Fruit fly (Drosophila melanogaster): ENCODE results near the gene CG11837.

The CG11837 gene

dm6 chr3R:29066285-29066684 lies 17.0 kb downstream of the CG11837 start (continued):
- TF ChIP-seq MTF-1 (GFP tag; optimal IDR thresholded peaks at IDR 0.05; ENCODE audit: borderline replicate concordance) (peak; percentile 22), sc (optimal IDR thresholded peaks at IDR 0.05) (no peak), sc (GFP tag; optimal IDR thresholded peaks at IDR 0.05) (no peak), twi (tag; optimal IDR thresholded peaks at IDR 0.05) (no peak), fru (optimal IDR thresholded peaks at IDR 0.05) (no peak), Bgb (GFP tag; IDR thresholded peaks at IDR 0.05; ENCODE audit: partially characterized antibody) (no peak), Pdp1 (GFP tag; optimal IDR thresholded peaks at IDR 0.05) (peak in 1 of 2 experiments; percentile 62), CG18476 (GFP tag; optimal IDR thresholded peaks at IDR 0.05) (no peak), Med (GFP tag) (peak; percentile 81), CG30020 (tag; optimal IDR thresholded peaks at IDR 0.05) (no peak), so (GFP tag; IDR thresholded peaks at IDR 0.05) (peak; percentile 47; the same call in 1 of the 3 replicates), Elba2 (GFP tag; optimal IDR thresholded peaks at IDR 0.05) (no peak), CG3281 (GFP tag; optimal IDR thresholded peaks at IDR 0.05) (no peak), CG18599 (GFP tag; optimal IDR thresholded peaks at IDR 0.05) (peak; percentile 36), org-1 (GFP tag; optimal IDR thresholded peaks at IDR 0.05) (no peak), hkb (optimal IDR thresholded peaks at IDR 0.05) (no peak), hkb (GFP tag; IDR thresholded peaks at IDR 0.05) (0 out of 2 replicates have a peak, but pooled peaks have one; percentile 23), pb (GFP tag; optimal IDR thresholded peaks at IDR 0.05) (no peak), CG7372 (GFP tag; IDR thresholded peaks at IDR 0.05) (no peak), CG10366 (GFP tag; IDR thresholded peaks at IDR 0.05) (no peak), h (optimal IDR thresholded peaks at IDR 0.05) (no peak), E2f2 (GFP tag; IDR thresholded peaks at IDR 0.05) (no peak), Sry-δ (GFP tag; optimal IDR thresholded peaks at IDR 0.05) (no peak), CG6854 (GFP tag; optimal IDR thresholded peaks at IDR 0.05) (peak; percentile 15), Atf3 (GFP tag; optimal IDR thresholded peaks at IDR 0.05) (no peak), CG34376 (GFP tag; optimal IDR thresholded peaks at IDR 0.05) (peak; percentile 4), CG17385 (GFP tag; optimal IDR thresholded peaks at IDR 0.05) (no peak), CG12071 (GFP tag; optimal IDR thresholded peaks at IDR 0.05) (peak; percentile 47), odd (GFP tag; optimal IDR thresholded peaks at IDR 0.05) (peak; percentile 41), ci (GFP tag; IDR thresholded peaks at IDR 0.05) (peak; percentile 21; the same call in 1 of the 3 replicates), CG31365 (tag; optimal IDR thresholded peaks at IDR 0.05) (no peak), E2f1 (GFP tag; IDR thresholded peaks at IDR 0.05) (no peak), CG6765 (GFP tag; optimal IDR thresholded peaks at IDR 0.05) (peak; percentile 32), mirr (GFP tag; optimal IDR thresholded peaks at IDR 0.05) (peak; percentile 39), slbo (GFP tag; IDR thresholded peaks at IDR 0.05) (no peak), Meics (GFP tag; optimal IDR thresholded peaks at IDR 0.05) (no peak), CG2116 (GFP tag; optimal IDR thresholded peaks at IDR 0.05) (no peak), HHEX (GFP tag; optimal IDR thresholded peaks at IDR 0.05) (peak; percentile 34), CG12659 (GFP tag; optimal IDR thresholded peaks at IDR 0.05) (no peak), CG14860 (GFP tag; IDR thresholded peaks at IDR 0.05; ENCODE audit: partially characterized antibody) (no peak), CG5953 (GFP tag; IDR thresholded peaks at IDR 0.05) (no peak), CG11247 (GFP tag; IDR thresholded peaks at IDR 0.05) (no peak), Fer1 (GFP tag; optimal IDR thresholded peaks at IDR 0.05) (peak; percentile 43), maf-S (GFP tag; optimal IDR thresholded peaks at IDR 0.05) (no peak), Atf6 (GFP tag; IDR thresholded peaks at IDR 0.05) (peak; percentile 17; the same call in 1 of the 2 replicates), D19B (GFP tag; optimal IDR thresholded peaks at IDR 0.05) (no peak), abd-A (tag; optimal IDR thresholded peaks at IDR 0.05) (no peak), CG10209 (GFP tag; optimal IDR thresholded peaks at IDR 0.05) (peak; percentile 19), usp (GFP tag; optimal IDR thresholded peaks at IDR 0.05) (no peak), CG2199 (GFP tag; IDR thresholded peaks at IDR 0.05) (0 out of 3 replicates have a peak, but pooled peaks have one; percentile 14), cwo (GFP tag; optimal IDR thresholded peaks at IDR 0.05) (peak; percentile 6), Sox100B (GFP tag; optimal IDR thresholded peaks at IDR 0.05) (peak; percentile 24), sens (GFP tag) (peak; percentile 69)

Data from whole organism, embryonic.